Worm (Caenorhabditis elegans) whole organism, L2 larva: ENCODE results near the gene nhr-252.

ENCODE experiments used
- ZK546.5 ChIP-seq: sonication (generic microtip); optimal IDR thresholded peaks from 2 replicates; lab custom pipeline; 2017; ENCODE audit warnings: missing biosample characterization, missing genetic modification characterization
- alr-1 ChIP-seq: fragments of 150-350 bp; optimal IDR thresholded peaks from 2 replicates; lab custom pipeline; 2014; ENCODE audit warnings: missing biosample characterization, missing genetic modification characterization
- aly-2 ChIP-seq: fragments of 150-350 bp; optimal IDR thresholded peaks from 2 replicates; lab custom pipeline; 2014; ENCODE audit warnings: missing biosample characterization, missing genetic modification characterization
- ceh-16 ChIP-seq: fragments of 150-350 bp; optimal IDR thresholded peaks from 2 replicates; lab custom pipeline; 2014; ENCODE audit warnings: missing biosample characterization, missing genetic modification characterization
- egl-27 ChIP-seq: sonication (generic microtip); optimal IDR thresholded peaks from 3 replicates; lab custom pipeline; 2017; ENCODE audit warnings: missing biosample characterization, missing genetic modification reagents, missing genetic modification characterization
- lin-39 ChIP-seq: fragments of 150-350 bp; optimal IDR thresholded peaks from 2 replicates; lab custom pipeline; 2014; ENCODE audit warnings: missing biosample characterization, missing genetic modification reagents, missing genetic modification characterization
- mdl-1 ChIP-seq, 2 experiments: fragments of 150-350 bp in 1 of 2; sonication (generic microtip) in 1 of 2; optimal IDR thresholded peaks; 2 replicates each; lab custom pipeline; 2017; ENCODE audit warnings: missing biosample characterization in 2 of 2, missing genetic modification characterization in 2 of 2
- nhr-237 ChIP-seq: fragments of 150-350 bp; optimal IDR thresholded peaks from 2 replicates; lab custom pipeline; 2014; ENCODE audit warnings: missing biosample characterization, missing genetic modification characterization
- nhr-25 ChIP-seq: fragments of 150-350 bp; sonication (generic microtip); optimal IDR thresholded peaks from 3 replicates; lab custom pipeline; 2014; ENCODE audit warnings: missing biosample characterization, missing genetic modification characterization
- nhr-77 ChIP-seq: fragments of 150-350 bp; optimal IDR thresholded peaks from 2 replicates; lab custom pipeline; 2014; ENCODE audit warnings: missing biosample characterization, missing genetic modification characterization
- sem-4 ChIP-seq: fragments of 150-350 bp; optimal IDR thresholded peaks from 2 replicates; lab custom pipeline; 2014; ENCODE audit warnings: missing biosample characterization, missing genetic modification reagents, missing genetic modification characterization
- sma-3 ChIP-seq: sonication (generic microtip); optimal IDR thresholded peaks from 2 replicates; lab custom pipeline; 2016; ENCODE audit warnings: missing genetic modification reagents, missing genetic modification characterization, missing compliant biosample characterization
- unc-55 ChIP-seq: fragments of 150-350 bp; sonication (generic microtip); optimal IDR thresholded peaks from 3 replicates; lab custom pipeline; 2014; ENCODE audit warnings: missing biosample characterization, missing genetic modification reagents, missing genetic modification characterization
- unc-62 ChIP-seq: fragments of 150-350 bp; optimal IDR thresholded peaks from 2 replicates; lab custom pipeline; 2014; ENCODE audit warnings: missing biosample characterization, missing genetic modification reagents, missing genetic modification characterization

ce11 chrV:412820-413219 is 8.4 kb downstream of the nhr-252 start:
- TF ChIP-seq nhr-77 (tag; lab: Kevin White, UChicago) (no peak), mdl-1 (tag; optimal IDR thresholded peaks at IDR 0.05; lab: Kevin White, UChicago) (no peak), sem-4 (no peak), lin-39 (no peak), alr-1 (tag; lab: Kevin White, UChicago) (no peak), egl-27 (tag; lab: Kevin White, UChicago) (no peak), sma-3 (no peak), unc-55 (GFP tag; lab: Kevin White, UChicago) (no peak), ZK546.5 (tag; lab: Kevin White, UChicago) (no peak), nhr-25 (tag; lab: Kevin White, UChicago) (no peak), unc-62 (GFP tag; lab: Kevin White, UChicago) (no peak), aly-2 (tag; lab: Kevin White, UChicago) (no peak), nhr-237 (no peak), ceh-16 (tag; lab: Kevin White, UChicago) (no peak)
